Worm (Caenorhabditis elegans): Measurements from ENCODE around the gene vha-6.

vha-6 gene

DNA sequence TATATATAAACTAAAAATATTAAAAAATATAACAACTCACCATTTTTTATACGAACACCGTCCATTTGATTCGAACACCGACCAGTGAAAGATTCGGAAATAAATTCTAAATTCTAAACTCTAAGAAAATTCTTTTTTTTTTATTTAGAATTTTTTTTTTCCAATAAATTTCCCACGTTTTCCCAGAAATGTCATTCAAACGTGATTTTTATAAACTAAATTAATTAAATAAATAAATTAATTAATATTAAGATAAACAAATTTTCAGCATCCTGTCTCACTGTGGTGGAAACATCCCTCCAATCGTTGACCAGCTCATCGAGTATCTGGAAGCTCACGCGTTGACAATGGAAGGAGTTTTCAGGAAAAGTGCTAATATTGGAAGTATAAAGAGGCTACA, 29.3 kb upstream of the vha-6 start, which contains the start of gene klp-17:
Gene klp-17, minus strand, starts transcription at position 101 of the 400 bp plus-strand sequence.
- TF ChIP-seq pha-4 (GFP tag; IDR thresholded peaks at IDR 0.05): no peak
- no peak for TF ChIP-seq pha-4 (tag; optimal IDR thresholded peaks at IDR 0.05)

- TF ChIP-seq ceh-20 (GFP tag; IDR thresholded peaks at IDR 0.05) (no peak), hlh-30 (tag; optimal IDR thresholded peaks at IDR 0.05; ENCODE audit: insufficient read depth) (peak; percentile 89), egl-43 (GFP tag; IDR thresholded peaks at IDR 0.05) (no peak), tag-97 (GFP tag; IDR thresholded peaks at IDR 0.05) (no peak), vab-7 (GFP tag; IDR thresholded peaks at IDR 0.05) (no peak), attf-4 (tag; optimal IDR thresholded peaks at IDR 0.05) (no peak), spr-3 (GFP tag; optimal IDR thresholded peaks at IDR 0.05) (no peak), Y48G9A.11 (GFP tag; IDR thresholded peaks at IDR 0.05) (no peak), nhr-28 (tag; optimal IDR thresholded peaks at IDR 0.05) (peak; percentile 86), nhr-10 (tag; optimal IDR thresholded peaks at IDR 0.05) (peak; percentile 31), unc-62 (GFP tag; optimal IDR thresholded peaks at IDR 0.05 in 1 of 2) (peak in 1 of 2 experiments; percentile 97), unc-62 (tag; optimal IDR thresholded peaks at IDR 0.05) (no peak), F44E2.7 (GFP tag; IDR thresholded peaks at IDR 0.05) (no peak), F10B5.3 (tag; optimal IDR thresholded peaks at IDR 0.05) (no peak), pqm-1 (tag; optimal IDR thresholded peaks at IDR 0.05) (peak; percentile 46), ZK546.5 (tag; optimal IDR thresholded peaks at IDR 0.05) (no peak), mep-1 (tag; optimal IDR thresholded peaks at IDR 0.05) (peak; percentile 67), ZK337.2 (GFP tag; IDR thresholded peaks at IDR 0.05) (no peak), zfp-3 (GFP tag; conservative IDR thresholded peaks at IDR 0.05) (no peak), jun-1 (tag; optimal IDR thresholded peaks at IDR 0.05) (peak; percentile 26), fos-1 (tag; optimal IDR thresholded peaks at IDR 0.05) (no peak), lin-38 (GFP tag; IDR thresholded peaks at IDR 0.05) (peak; percentile 51), T20F7.1 (GFP tag; optimal IDR thresholded peaks at IDR 0.05) (peak; percentile 56), aly-2 (tag; optimal IDR thresholded peaks at IDR 0.05) (no peak), duxl-1 (tag; optimal IDR thresholded peaks at IDR 0.05; ENCODE audit: poor library complexity) (no peak), madf-9 (GFP tag; conservative IDR thresholded peaks at IDR 0.05) (no peak), ceh-62 (tag; optimal IDR thresholded peaks at IDR 0.05) (no peak), lin-1 (GFP tag; IDR thresholded peaks at IDR 0.05) (peak; percentile 94), Y105C5A.15 (GFP tag; IDR thresholded peaks at IDR 0.05) (no peak), lin-39 (tag; optimal IDR thresholded peaks at IDR 0.05) (no peak), hlh-11 (tag; optimal IDR thresholded peaks at IDR 0.05) (peak; percentile 94), php-3 (GFP tag; IDR thresholded peaks at IDR 0.05) (peak; percentile 74), arid-1 (GFP tag; conservative IDR thresholded peaks at IDR 0.05) (0 out of 2 replicates have a peak, but pooled peaks have one; percentile 12), daf-8 (GFP tag; IDR thresholded peaks at IDR 0.05) (no peak), dmd-8 (GFP tag; IDR thresholded peaks at IDR 0.05) (no peak), rbr-2 (tag; optimal IDR thresholded peaks at IDR 0.05) (peak; percentile 30), sdz-12 (GFP tag; optimal IDR thresholded peaks at IDR 0.05) (no peak), hmg-1.1 (GFP tag; IDR thresholded peaks at IDR 0.05) (peak; percentile 45; the same call in 1 of the 2 replicates), ama-1 (optimal IDR thresholded peaks at IDR 0.05) (no peak), aha-1 (tag) (peak; percentile 96), spr-1 (tag; optimal IDR thresholded peaks at IDR 0.05) (peak; percentile 60), lin-29 (GFP tag; IDR thresholded peaks at IDR 0.05) (no peak), tra-1 (GFP tag; IDR thresholded peaks at IDR 0.05) (peak; percentile 46; the same call in 1 of the 2 replicates), egl-27 (tag; optimal IDR thresholded peaks at IDR 0.05) (no peak), mxl-2 (GFP tag; conservative IDR thresholded peaks at IDR 0.05) (no peak), F49E8.2 (tag; optimal IDR thresholded peaks at IDR 0.05; ENCODE audit: borderline replicate concordance) (no peak), T26A8.4 (GFP tag; IDR thresholded peaks at IDR 0.05) (peak; percentile 63; the same call in 1 of the 2 replicates), Y5F2A.4 (GFP tag; optimal IDR thresholded peaks at IDR 0.05) (no peak)
Observed at ce11 chrII:11464427-11464944, 26.2 kb upstream of the vha-6 start, which contains the start of the genes aars-1 and rga-1. aars-1 (minus strand) TSS chrII:11464497. rga-1 (plus strand) TSS chrII:11464894.

Data from whole organism, L4 larva.